Worm (Caenorhabditis elegans) whole organism, young adult: ENCODE results near the gene T27A1.3.

ENCODE experiments used
- B0019.2 ChIP-seq: fragments of 200-800 bp; sonication (Bioruptor generic); conservative IDR thresholded peaks from 2 replicates; pipeline ENCODE4 v1.3.6; 2022; ENCODE audit warnings: missing genetic modification reagents, missing genetic modification characterization, missing compliant biosample characterization
- C06A6.2 ChIP-seq: fragments of 200-800 bp; sonication (Bioruptor generic); conservative IDR thresholded peaks from 2 replicates; pipeline ENCODE4 v1.3.6; 2022; ENCODE audit warnings: missing genetic modification characterization, missing compliant biosample characterization
- F23B12.7 ChIP-seq: sonication (generic microtip); optimal IDR thresholded peaks from 2 replicates; lab custom pipeline; 2017; ENCODE audit warnings: missing genetic modification characterization, mild to moderate bottlenecking, missing compliant biosample characterization, antibody characterized with exemption, moderate library complexity; ENCODE audit not compliant: insufficient read depth
- F55B11.4 ChIP-seq: sonication (generic microtip); optimal IDR thresholded peaks from 2 replicates; lab custom pipeline; 2016; ENCODE audit warnings: missing compliant biosample characterization, missing genetic modification characterization, borderline replicate concordance; ENCODE audit not compliant: insufficient read depth
- T07F8.4 ChIP-seq: sonication (generic microtip); optimal IDR thresholded peaks from 2 replicates; lab custom pipeline; 2016; ENCODE audit warnings: mild to moderate bottlenecking, missing genetic modification characterization, moderate library complexity, missing compliant biosample characterization
- Y67H2A.10 ChIP-seq: fragments of 200-800 bp; sonication (Bioruptor generic); conservative IDR thresholded peaks from 2 replicates; pipeline ENCODE4 v1.3.6; 2022; ENCODE audit warnings: missing genetic modification reagents, missing genetic modification characterization, missing compliant biosample characterization
- Y95B8A.8 ChIP-seq: fragments of 200-800 bp; sonication (Bioruptor generic); IDR thresholded peaks from 2 replicates; pipeline ENCODE4 v1.3.6; 2022; ENCODE audit warnings: missing genetic modification reagents, missing genetic modification characterization, missing compliant biosample characterization
- ama-1 ChIP-seq, 3 experiments: fragments of 150-350 bp in 1 of 3; sonication (generic microtip) in 2 of 3; optimal IDR thresholded peaks; 2 replicates each; lab custom pipeline; 2014 to 2018; ENCODE audit warnings: missing biosample characterization in 2 of 3, missing genetic modification characterization in 2 of 3, missing genetic modification reagents in 2 of 3
- atf-7 ChIP-seq: sonication (generic microtip); optimal IDR thresholded peaks from 2 replicates; lab custom pipeline; 2017; ENCODE audit warnings: mild to moderate bottlenecking, missing genetic modification characterization, missing compliant biosample characterization
- attf-6 ChIP-seq: fragments of 200-800 bp; sonication (Bioruptor generic); IDR thresholded peaks from 2 replicates; pipeline ENCODE4 v1.3.6; 2022; ENCODE audit warnings: missing genetic modification reagents, missing genetic modification characterization, missing compliant biosample characterization
- bed-1 ChIP-seq: fragments of 200-800 bp; sonication (Bioruptor generic); IDR thresholded peaks from 2 replicates; pipeline ENCODE4 v1.3.6; 2022; ENCODE audit warnings: missing genetic modification reagents, missing genetic modification characterization, missing compliant biosample characterization
- bed-2 ChIP-seq: fragments of 200-800 bp; sonication (Bioruptor generic); IDR thresholded peaks from 2 replicates; pipeline ENCODE4 v1.3.6; 2022; ENCODE audit warnings: missing genetic modification reagents, missing genetic modification characterization, missing compliant biosample characterization
- cebp-1 ChIP-seq, 2 experiments: fragments of 200-800 bp in 1 of 2; sonication (Bioruptor generic) in 1 of 2; sonication (generic microtip) in 1 of 2; IDR thresholded peaks in 1 of 2; optimal IDR thresholded peaks in 1 of 2; 2 replicates each; pipeline versions ENCODE4 v1.3.6 to Lab custom; 2017 to 2022; ENCODE audit warnings: missing compliant biosample characterization in 2 of 2, missing genetic modification characterization in 2 of 2, mild to moderate bottlenecking in 1 of 2, missing genetic modification reagents in 1 of 2, moderate library complexity in 1 of 2
- ceh-27 ChIP-seq: fragments of 200-800 bp; sonication (Bioruptor generic); optimal IDR thresholded peaks from 2 replicates; lab custom pipeline; 2018; ENCODE audit warnings: mild to moderate bottlenecking, missing genetic modification characterization, moderate library complexity, missing compliant biosample characterization
- ceh-91 ChIP-seq: fragments of 200-800 bp; sonication (Bioruptor generic); IDR thresholded peaks from 2 replicates; pipeline ENCODE4 v1.3.6; 2022; ENCODE audit warnings: missing genetic modification reagents, missing genetic modification characterization, missing compliant biosample characterization
- dpff-1 ChIP-seq: sonication (generic microtip); optimal IDR thresholded peaks from 2 replicates; lab custom pipeline; 2017; ENCODE audit warnings: mild to moderate bottlenecking, missing genetic modification characterization, missing compliant biosample characterization
- dpl-1 ChIP-seq: fragments of 150-350 bp; optimal IDR thresholded peaks from 2 replicates; lab custom pipeline; 2014; ENCODE audit warnings: missing biosample characterization, missing genetic modification reagents, missing genetic modification characterization
- him-1 ChIP-seq: sonication (generic microtip); optimal IDR thresholded peaks from 2 replicates; lab custom pipeline; 2016; ENCODE audit warnings: missing genotype, missing genetic modification reagents, missing genetic modification characterization, missing compliant biosample characterization
- hlh-12 ChIP-seq: sonication (generic microtip); optimal IDR thresholded peaks from 2 replicates; lab custom pipeline; 2016; ENCODE audit warnings: missing genetic modification characterization, missing compliant biosample characterization
- hlh-26 ChIP-seq: fragments of 200-800 bp; sonication (Bioruptor generic); conservative IDR thresholded peaks from 2 replicates; pipeline ENCODE4 v1.3.6; 2022; ENCODE audit warnings: missing genetic modification reagents, missing genetic modification characterization, missing compliant biosample characterization
- hmg-1.2 ChIP-seq: fragments of 200-800 bp; sonication (Bioruptor generic); IDR thresholded peaks from 2 replicates; pipeline ENCODE4 v1.3.6; 2022; ENCODE audit warnings: missing genetic modification reagents, missing genetic modification characterization, missing compliant biosample characterization
- hrde-1 ChIP-seq: sonication (generic microtip); optimal IDR thresholded peaks from 2 replicates; lab custom pipeline; 2016; ENCODE audit warnings: missing genetic modification characterization, mild to moderate bottlenecking, missing compliant biosample characterization, moderate library complexity, missing genotype, missing genetic modification reagents, borderline replicate concordance
- hsf-1 ChIP-seq: fragments of 200-800 bp; sonication (Bioruptor generic); IDR thresholded peaks from 2 replicates; pipeline ENCODE4 v1.3.6; 2022; ENCODE audit warnings: missing genetic modification reagents, missing genetic modification characterization, missing compliant biosample characterization
- lag-1 ChIP-seq: fragments of 200-800 bp; sonication (Bioruptor generic); IDR thresholded peaks from 2 replicates; pipeline ENCODE4 v1.3.6; 2022; ENCODE audit warnings: missing genetic modification reagents, missing genetic modification characterization, missing compliant biosample characterization
- lin-35 ChIP-seq, 3 experiments: fragments of 150-350 bp in 2 of 3; sonication (generic microtip) in 1 of 3; optimal IDR thresholded peaks; 2 replicates each; lab custom pipeline; 2014 to 2018; ENCODE audit warnings: missing biosample characterization in 3 of 3, missing genetic modification characterization in 3 of 3, missing genetic modification reagents in 3 of 3
- nfya-1 ChIP-seq: sonication (generic microtip); optimal IDR thresholded peaks from 2 replicates; lab custom pipeline; 2017; ENCODE audit warnings: antibody characterized with exemption, missing compliant biosample characterization, missing genetic modification characterization, borderline replicate concordance; ENCODE audit not compliant: insufficient read depth
- nhr-179 ChIP-seq: sonication (generic microtip); optimal IDR thresholded peaks from 2 replicates; lab custom pipeline; 2016; ENCODE audit warnings: mild to moderate bottlenecking, missing genetic modification characterization, missing compliant biosample characterization
- pbrm-1 ChIP-seq: fragments of 200-800 bp; sonication (Bioruptor generic); IDR thresholded peaks from 2 replicates; pipeline ENCODE4 v1.3.6; 2022; ENCODE audit warnings: missing genetic modification reagents, missing genetic modification characterization, missing compliant biosample characterization
- repo-1 ChIP-seq: sonication (generic microtip); optimal IDR thresholded peaks from 2 replicates; lab custom pipeline; 2017; ENCODE audit warnings: mild to moderate bottlenecking, missing genetic modification characterization, missing compliant biosample characterization
- rpc-1 ChIP-seq, 2 experiments: fragments of 150-350 bp in 1 of 2; sonication (generic microtip) in 1 of 2; optimal IDR thresholded peaks; 2 replicates each; lab custom pipeline; 2014 to 2018; ENCODE audit warnings: missing biosample characterization in 1 of 2, missing genetic modification characterization in 1 of 2, missing genetic modification reagents in 1 of 2, missing genotype in 1 of 2
- sdz-38 ChIP-seq: sonication (generic microtip); optimal IDR thresholded peaks from 2 replicates; lab custom pipeline; 2016; ENCODE audit warnings: missing genotype, missing genetic modification characterization, missing compliant biosample characterization
- sea-2 ChIP-seq: fragments of 200-800 bp; sonication (Bioruptor generic); IDR thresholded peaks from 2 replicates; pipeline ENCODE4 v1.3.6; 2022; ENCODE audit warnings: missing genetic modification characterization, missing compliant biosample characterization
- snpc-1.1 ChIP-seq: sonication (generic microtip); optimal IDR thresholded peaks from 2 replicates; lab custom pipeline; 2017; ENCODE audit warnings: missing genetic modification characterization, mild to moderate bottlenecking, missing compliant biosample characterization, antibody characterized with exemption, moderate library complexity, missing genotype, missing genetic modification reagents; ENCODE audit not compliant: insufficient read depth
- snpc-1.3 ChIP-seq: sonication (generic microtip); optimal IDR thresholded peaks from 2 replicates; lab custom pipeline; 2017; ENCODE audit warnings: missing genetic modification characterization, mild to moderate bottlenecking, missing compliant biosample characterization, antibody characterized with exemption, moderate library complexity, missing genotype, missing genetic modification reagents; ENCODE audit not compliant: insufficient read depth
- ztf-22 ChIP-seq: fragments of 200-800 bp; sonication (Bioruptor generic); optimal IDR thresholded peaks from 2 replicates; lab custom pipeline; 2018; ENCODE audit warnings: mild to moderate bottlenecking, missing genetic modification characterization, moderate library complexity, missing compliant biosample characterization
- ztf-26 ChIP-seq: sonication (generic microtip); optimal IDR thresholded peaks from 2 replicates; lab custom pipeline; 2017; ENCODE audit warnings: missing genetic modification characterization, missing compliant biosample characterization

T27A1.3 gene

DNA sequence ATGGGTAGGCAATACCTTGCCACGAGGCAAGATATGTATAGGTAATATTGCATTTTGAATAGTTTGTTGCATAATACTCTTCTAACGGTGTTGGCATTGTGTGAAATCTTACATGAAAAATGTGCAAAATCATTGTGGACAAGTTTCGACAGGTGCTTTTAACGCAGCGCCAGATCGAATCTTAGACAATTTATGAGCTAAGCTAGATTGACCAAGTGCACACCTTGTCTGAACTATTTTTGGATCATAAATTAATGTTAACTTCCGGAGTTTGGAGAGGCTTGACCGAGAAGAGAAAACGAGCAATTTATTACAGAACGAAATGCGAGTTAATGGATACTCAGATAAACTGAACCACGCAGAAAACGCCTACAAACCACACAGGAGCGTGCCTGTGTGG is 26.1 kb upstream of the T27A1.3 start, which contains the start of gene srh-105:
TSS of gene srh-105 (minus strand) at position 101 of the 400 bp plus-strand sequence.
- no peak for TF ChIP-seq hrde-1 (tag; lab: Kevin White, UChicago)
- TF ChIP-seq ztf-22 = no peak
- TF ChIP-seq repo-1 = no peak
- no peak for TF ChIP-seq bed-2 (GFP tag; lab: Robert Waterston, UW)
- TF ChIP-seq F23B12.7 = no peak
- TF ChIP-seq hsf-1 = no peak
- no peak for TF ChIP-seq hmg-1.2 (GFP tag; lab: Robert Waterston, UW)

DNA sequence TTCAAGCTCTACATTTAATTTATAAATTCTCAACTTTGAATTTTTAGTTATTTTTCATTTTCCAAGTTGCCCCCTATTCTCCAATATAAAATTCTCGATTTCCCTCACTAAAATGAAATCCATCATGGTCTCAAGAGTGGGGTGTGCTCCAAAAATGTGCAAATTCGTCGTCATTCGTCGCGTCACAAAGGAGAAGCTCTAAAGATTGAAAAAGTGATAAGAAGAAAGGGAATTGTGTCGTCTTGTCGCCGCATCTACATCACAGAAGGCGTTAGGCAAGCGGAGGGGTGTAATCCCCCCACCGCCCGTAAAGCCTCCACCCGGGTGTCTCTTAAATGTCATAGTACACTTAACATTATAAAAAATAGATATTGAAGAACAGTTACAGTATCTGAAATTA is 23.4 kb upstream of the T27A1.3 start:
- no peak for TF ChIP-seq hsf-1
- no peak for TF ChIP-seq ztf-26
- no peak for TF ChIP-seq atf-7 (tag; lab: Kevin White, UChicago)
- no peak for TF ChIP-seq C06A6.2 (GFP tag; lab: Robert Waterston, UW)
- TF ChIP-seq rpc-1 (optimal IDR thresholded peaks at IDR 0.05; lab: Kevin White, UChicago) = no peak
- TF ChIP-seq rpc-1 (tag; optimal IDR thresholded peaks at IDR 0.05; lab: Kevin White, UChicago) = no peak
- no peak for TF ChIP-seq nfya-1 (tag; lab: Kevin White, UChicago)
- no peak for TF ChIP-seq dpl-1 (GFP tag; lab: Kevin White, UChicago)
- TF ChIP-seq B0019.2 = no peak

DNA sequence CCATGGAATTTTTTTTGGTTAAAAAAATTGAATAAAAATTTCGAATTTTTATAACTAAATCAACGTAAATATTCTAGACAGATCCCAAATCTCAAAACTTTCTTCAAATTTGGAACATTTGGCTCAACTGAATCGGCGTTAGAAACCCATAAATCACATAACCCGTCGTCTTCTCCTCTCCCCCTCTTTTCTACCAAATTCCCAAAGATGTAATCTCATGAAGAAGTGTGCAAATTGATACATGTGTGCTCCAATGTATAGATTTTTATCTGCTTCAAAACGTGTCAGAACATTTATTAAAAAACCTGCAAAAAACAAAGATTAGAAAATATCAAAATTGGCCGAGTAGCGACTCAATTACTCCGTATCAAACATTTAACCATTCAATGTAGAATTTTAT is 22.7 kb upstream of the T27A1.3 start:
- no peak for TF ChIP-seq Y95B8A.8
- TF ChIP-seq sea-2 (GFP tag; lab: Robert Waterston, UW) = no peak
- TF ChIP-seq hlh-26 (GFP tag; lab: Robert Waterston, UW) = no peak
- TF ChIP-seq ceh-27 (GFP tag; lab: Kevin White, UChicago) = no peak
- TF ChIP-seq sdz-38 (tag; lab: Kevin White, UChicago) = no peak
- TF ChIP-seq snpc-1.1 (tag; lab: Kevin White, UChicago) = no peak

DNA sequence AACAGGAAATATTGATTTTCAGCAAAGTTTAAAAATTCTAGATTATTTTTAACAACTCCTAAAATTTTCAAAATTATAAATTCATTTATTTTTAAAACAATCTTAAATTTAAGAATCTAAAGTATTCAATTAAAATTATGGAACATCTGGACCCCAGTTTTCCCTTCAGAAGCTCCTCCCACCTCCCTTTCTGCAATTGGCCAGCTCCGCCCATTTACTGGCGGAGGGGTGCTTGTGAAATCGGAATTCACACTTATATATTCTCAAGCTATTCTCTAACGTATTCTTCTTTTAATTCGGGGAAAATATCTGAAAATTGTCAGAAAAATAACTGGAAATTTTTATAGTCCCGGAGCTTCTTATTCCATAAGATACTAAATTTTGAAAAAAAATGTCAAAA is 19.6 kb upstream of the T27A1.3 start, which contains the start of gene mab-9:
TSS of gene mab-9 (plus strand) at position 260 of the 400 bp plus-strand sequence.
- TF ChIP-seq ama-1 (optimal IDR thresholded peaks at IDR 0.05; lab: Kevin White, UChicago) = no peak
- no peak for TF ChIP-seq ama-1 (GFP tag; optimal IDR thresholded peaks at IDR 0.05; lab: Kevin White, UChicago)
- no peak for TF ChIP-seq cebp-1 (GFP tag; IDR thresholded peaks at IDR 0.05; lab: Robert Waterston, UW)
- TF ChIP-seq cebp-1 (tag; optimal IDR thresholded peaks at IDR 0.05; lab: Kevin White, UChicago) = no peak
- no peak for TF ChIP-seq ceh-91
- TF ChIP-seq attf-6 (GFP tag; lab: Robert Waterston, UW) = no peak
- TF ChIP-seq pbrm-1 (GFP tag; lab: Robert Waterston, UW) = no peak
- no peak for TF ChIP-seq nhr-179 (tag; lab: Kevin White, UChicago)
- TF ChIP-seq dpff-1 (tag; lab: Kevin White, UChicago) = no peak
- TF ChIP-seq hlh-12 (tag; lab: Kevin White, UChicago) = no peak
- no peak for TF ChIP-seq lag-1 (GFP tag; lab: Robert Waterston, UW)
- TF ChIP-seq snpc-1.3 (tag; lab: Kevin White, UChicago) = no peak
- no peak for TF ChIP-seq C06A6.2 (GFP tag; lab: Robert Waterston, UW)
- TF ChIP-seq ceh-27 (GFP tag; lab: Kevin White, UChicago) = no peak
- TF ChIP-seq Y67H2A.10 = no peak
- TF ChIP-seq T07F8.4 (tag; lab: Kevin White, UChicago) = no peak
- TF ChIP-seq him-1 (tag; lab: Kevin White, UChicago) = no peak
- TF ChIP-seq F55B11.4 (tag; lab: Kevin White, UChicago) = no peak
- TF ChIP-seq lin-35 (GFP tag; optimal IDR thresholded peaks at IDR 0.05; lab: Kevin White, UChicago) = no peak
- no peak for TF ChIP-seq bed-1 (GFP tag; lab: Robert Waterston, UW)
- TF ChIP-seq, all 124 proteins: peak for 0
